Fruit fly (Drosophila melanogaster) whole organism, embryonic: Measurements from ENCODE around the gene ca.
A peak's percentile ranks its signal among the peaks of the same experiment; 100 is the strongest.

Experiments used
- ATbp ChIP-seq: fragments of 200-800 bp; sonication (Bioruptor generic); optimal IDR thresholded peaks from 2 replicates; lab custom pipeline; 2017; ENCODE audit warnings: missing biosample characterization, mild to moderate bottlenecking, missing genetic modification characterization, missing genetic modification reagents
- CG10431 ChIP-seq: fragments of 200-800 bp; sonication (Bioruptor generic); optimal IDR thresholded peaks from 3 replicates; lab custom pipeline; 2018; ENCODE audit warnings: missing biosample characterization, mild to moderate bottlenecking, missing genetic modification characterization
- CG13123 ChIP-seq: fragments of 200-800 bp; sonication (Bioruptor generic); optimal IDR thresholded peaks from 2 replicates; lab custom pipeline; 2016; ENCODE audit warnings: missing biosample characterization, missing genetic modification characterization
- CG18764 ChIP-seq: fragments of 200-800 bp; sonication (Bioruptor generic); optimal IDR thresholded peaks from 3 replicates; lab custom pipeline; 2016; ENCODE audit warnings: missing biosample characterization, missing genetic modification characterization
- D ChIP-seq, 2 experiments: fragments of 200-800 bp in 1 of 2; fragments of >200 bp in 1 of 2; sonication (Bioruptor generic) in 1 of 2; optimal IDR thresholded peaks; 2 replicates in 1 of 2; 3 replicates in 1 of 2; lab custom pipeline; 2017; ENCODE audit warnings: mild to moderate bottlenecking in 1 of 2, missing biosample characterization in 1 of 2, missing genetic modification characterization in 1 of 2, missing genetic modification reagents in 1 of 2
- Doc3 ChIP-seq: fragments of 200-800 bp; sonication (Bioruptor generic); IDR thresholded peaks from 3 replicates; pipeline ENCODE4 v1.3.6; 2022; ENCODE audit warnings: missing biosample characterization, missing genetic modification characterization; ENCODE audit not compliant: partially characterized antibody
- H2.0 ChIP-seq: fragments of 200-800 bp; sonication (Bioruptor generic); IDR thresholded peaks from 2 replicates; pipeline ENCODE4 v1.3.6; 2022; ENCODE audit warnings: missing biosample characterization, missing genetic modification characterization
- Lpt ChIP-seq: fragments of >200 bp; optimal IDR thresholded peaks from 2 replicates; lab custom pipeline; 2018; ENCODE audit warnings: missing biosample characterization, missing genetic modification characterization
- Myb ChIP-seq: fragments of 200-800 bp; sonication (Bioruptor generic); optimal IDR thresholded peaks from 2 replicates; lab custom pipeline; 2016; ENCODE audit warnings: missing biosample characterization, missing genetic modification characterization
- dm ChIP-seq: fragments of 200-800 bp; sonication (Bioruptor generic); optimal IDR thresholded peaks from 3 replicates; lab custom pipeline; 2016; ENCODE audit warnings: missing biosample characterization, missing genetic modification characterization
- gsb-n ChIP-seq: fragments of 200-800 bp; sonication (Bioruptor generic); optimal IDR thresholded peaks from 3 replicates; lab custom pipeline; 2018; ENCODE audit warnings: missing biosample characterization, mild to moderate bottlenecking, missing genetic modification characterization
- her ChIP-seq: fragments of 200-800 bp; sonication (Bioruptor generic); optimal IDR thresholded peaks from 2 replicates; lab custom pipeline; 2016; ENCODE audit warnings: missing biosample characterization, missing genetic modification characterization
- usp ChIP-seq: fragments of >200 bp; optimal IDR thresholded peaks from 2 replicates; lab custom pipeline; 2017; ENCODE audit warnings: missing biosample characterization, missing genetic modification characterization

dm6 chr3R:29802753-29803313, 3.8 kb upstream of the ca start, which contains the start of the genes Etfb and CG7789:
- TF ChIP-seq her (GFP tag; lab: Kevin White, UChicago) = peak; percentile 73
- no peak for TF ChIP-seq Lpt (GFP tag; lab: Kevin White, UChicago)
- no peak for TF ChIP-seq D (optimal IDR thresholded peaks at IDR 0.05; lab: Kevin White, UChicago)
- no peak for TF ChIP-seq D (GFP tag; optimal IDR thresholded peaks at IDR 0.05; lab: Kevin White, UChicago)
- no peak for TF ChIP-seq gsb-n (tag; lab: Kevin White, UChicago)
- TF ChIP-seq CG10431 (GFP tag; lab: Kevin White, UChicago) = peak; percentile 20
- TF ChIP-seq ATbp (GFP tag; lab: Kevin White, UChicago) = no peak
- peak; percentile 72 for TF ChIP-seq dm
- TF ChIP-seq CG18764 (GFP tag; lab: Kevin White, UChicago) = peak; percentile 11
- no peak for TF ChIP-seq usp (GFP tag; lab: Kevin White, UChicago)
- TF ChIP-seq H2.0 = peak; percentile 71
- TF ChIP-seq Doc3 (GFP tag; lab: Robert Waterston, UW) = peak; percentile 83
- no peak for TF ChIP-seq CG13123
- TF ChIP-seq Myb (GFP tag; lab: Kevin White, UChicago) = peak; percentile 78
